Worm (Caenorhabditis elegans): ENCODE measurements around the gene hpr-9.
A peak's percentile ranks its signal among the peaks of the same experiment; 100 is the strongest.

Gene hpr-9

ce11 chrIII:10592074-10592473 is 29.3 kb upstream of the hpr-9 start:
- no peak for TF ChIP-seq ceh-79 (tag; optimal IDR thresholded peaks at IDR 0.05)
- no peak for TF ChIP-seq lin-40 (tag; optimal IDR thresholded peaks at IDR 0.05)
- no peak for TF ChIP-seq ccch-3 (GFP tag; optimal IDR thresholded peaks at IDR 0.05)
- TF ChIP-seq hsf-1 (GFP tag; IDR thresholded peaks at IDR 0.05): no peak
- no peak for TF ChIP-seq ztf-25 (GFP tag; IDR thresholded peaks at IDR 0.05)
- no peak for TF ChIP-seq dpl-1 (GFP tag; optimal IDR thresholded peaks at IDR 0.05)
- TF ChIP-seq die-1 (tag; optimal IDR thresholded peaks at IDR 0.05): no peak
- TF ChIP-seq aptf-2 (GFP tag; conservative IDR thresholded peaks at IDR 0.05): no peak
- TF ChIP-seq F37B4.10 (GFP tag; IDR thresholded peaks at IDR 0.05): no peak
- no peak for TF ChIP-seq egl-18 (GFP tag; IDR thresholded peaks at IDR 0.05)
- no peak for TF ChIP-seq bed-1 (GFP tag; IDR thresholded peaks at IDR 0.05)
- TF ChIP-seq D2030.7 (GFP tag; IDR thresholded peaks at IDR 0.05): no peak
- peak; percentile 76 for TF ChIP-seq zfh-2 (GFP tag; conservative IDR thresholded peaks at IDR 0.05)
- no peak for TF ChIP-seq dox-1 (GFP tag; IDR thresholded peaks at IDR 0.05)
- TF ChIP-seq F57A8.1 (GFP tag; optimal IDR thresholded peaks at IDR 0.05): no peak
- no peak for TF ChIP-seq Y56A3A.18 (GFP tag; IDR thresholded peaks at IDR 0.05)
- TF ChIP-seq nhr-179 (tag; optimal IDR thresholded peaks at IDR 0.05): no peak
- TF ChIP-seq snpc-4 (GFP tag; optimal IDR thresholded peaks at IDR 0.05): peak; percentile 49
- no peak for TF ChIP-seq snpc-4 (tag; optimal IDR thresholded peaks at IDR 0.05)

- no peak for TF ChIP-seq tbx-9 (tag; optimal IDR thresholded peaks at IDR 0.05; ENCODE audit: borderline replicate concordance)
- no peak for TF ChIP-seq zim-3 (tag; optimal IDR thresholded peaks at IDR 0.05)
Observed at ce11 chrIII:10592729-10593128, 28.6 kb upstream of the hpr-9 start, which contains the start of gene Y45F3A.8. Gene Y45F3A.8 (minus strand): TSS chrIII:10592829.

ce11 chrIII:10595066-10595465 is 26.3 kb upstream of the hpr-9 start, which contains the start of gene Y45F3A.9:
Gene Y45F3A.9 (minus strand): TSS chrIII:10595166.
- TF ChIP-seq xnd-1 (tag; optimal IDR thresholded peaks at IDR 0.05) (no peak), K12H6.12 (tag; optimal IDR thresholded peaks at IDR 0.05) (no peak), ceh-100 (GFP tag; IDR thresholded peaks at IDR 0.05) (no peak), T26A5.8 (tag; optimal IDR thresholded peaks at IDR 0.05) (no peak), dpl-1 (GFP tag; optimal IDR thresholded peaks at IDR 0.05) (no peak), chd-7 (tag; optimal IDR thresholded peaks at IDR 0.05) (no peak), C17E4.6 (GFP tag; IDR thresholded peaks at IDR 0.05) (no peak), Y53G8AR.9 (GFP tag; conservative IDR thresholded peaks at IDR 0.05) (no peak), nhr-90 (tag; optimal IDR thresholded peaks at IDR 0.05) (no peak), somi-1 (GFP tag; optimal IDR thresholded peaks at IDR 0.05) (no peak), F22D6.2 (tag; optimal IDR thresholded peaks at IDR 0.05) (no peak), repo-1 (tag; optimal IDR thresholded peaks at IDR 0.05) (no peak), Y95B8A.8 (GFP tag; IDR thresholded peaks at IDR 0.05) (no peak), ekl-4 (GFP tag; IDR thresholded peaks at IDR 0.05) (no peak), nfya-2 (GFP tag; IDR thresholded peaks at IDR 0.05) (no peak)

ce11 chrIII:10596387-10596786 is 25.0 kb upstream of the hpr-9 start, which contains the start of gene Y39A1A.3:
Gene Y39A1A.3 (minus strand): TSS chrIII:10596487.
- TF ChIP-seq lsy-27 (tag; optimal IDR thresholded peaks at IDR 0.05; ENCODE audit: borderline replicate concordance, insufficient read depth): no peak
- no peak for TF ChIP-seq cebp-1 (GFP tag; IDR thresholded peaks at IDR 0.05)
- peak; percentile 14 for TF ChIP-seq cebp-1 (tag; optimal IDR thresholded peaks at IDR 0.05)
